Fruit fly (Drosophila melanogaster): ENCODE data around the gene shep.

Gene shep

DNA sequence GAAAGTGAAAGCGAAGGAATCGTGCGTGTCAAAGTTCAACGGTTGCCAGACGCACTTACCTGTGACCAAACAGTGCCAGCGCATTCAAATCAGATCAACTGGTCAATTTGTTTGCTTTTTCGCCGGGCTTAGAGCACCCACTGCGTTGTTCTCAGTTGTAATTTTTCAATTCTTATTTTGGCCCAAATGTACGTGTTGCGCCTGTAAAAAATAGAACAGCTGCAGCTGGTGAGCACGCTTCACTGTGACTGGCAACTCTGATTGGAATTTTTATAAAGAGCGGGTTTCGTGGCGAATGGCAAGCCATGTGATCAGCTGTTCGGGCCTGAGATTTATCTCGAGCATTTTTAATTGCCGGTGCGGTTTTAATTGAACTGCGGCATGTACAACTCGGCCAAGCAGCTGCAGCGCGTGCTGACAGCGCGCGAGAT lies 131.9 kb downstream of the shep start, which contains the start of the genes Fitm and AlaRS-m:
Gene Fitm, minus strand, starts transcription at position 250 of the 431 bp plus-strand sequence.
Gene AlaRS-m, plus strand, starts transcription at position 285 of the 431 bp plus-strand sequence.
- TF ChIP-seq Hr83 (GFP tag; optimal IDR thresholded peaks at IDR 0.05; ENCODE audit: poor library complexity, severe bottlenecking) (no peak), Rel (GFP tag; optimal IDR thresholded peaks at IDR 0.05) (no peak), Rel (tag; optimal IDR thresholded peaks at IDR 0.05) (peak; percentile 32), Myc (optimal IDR thresholded peaks at IDR 0.05) (peak; percentile 58)

DNA sequence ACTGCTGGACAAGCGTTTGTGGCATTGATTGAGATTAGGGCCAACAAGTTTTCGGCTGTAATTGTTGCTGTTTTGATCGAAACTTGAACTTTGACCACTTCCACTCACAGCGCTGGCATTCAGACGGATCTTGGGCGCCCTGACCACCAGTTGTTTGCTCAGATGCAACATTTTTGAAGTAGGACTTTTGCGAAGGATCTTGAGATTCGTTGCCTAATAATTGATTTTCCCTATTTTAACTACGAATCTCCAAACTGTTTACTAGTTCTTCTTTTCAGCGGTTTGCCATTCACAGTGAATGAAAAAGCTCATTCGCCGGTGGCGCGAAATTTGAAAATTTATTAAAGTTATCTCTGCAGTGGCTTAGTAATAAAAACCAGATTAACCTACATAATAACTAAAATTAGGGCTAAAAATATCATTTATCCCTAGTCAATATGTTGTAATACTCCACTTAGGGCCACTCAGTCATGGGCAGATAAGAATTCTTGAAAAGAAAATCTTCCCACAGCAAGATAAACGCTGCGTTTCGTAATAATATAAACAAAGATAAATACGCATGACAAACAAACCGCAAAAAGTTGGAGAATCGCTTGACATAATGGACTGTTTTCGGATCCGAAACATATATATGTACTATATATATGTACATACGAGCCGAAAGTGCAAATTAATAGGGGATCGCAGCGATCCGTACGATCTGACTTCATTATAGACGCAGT lies 136.2 kb downstream of the shep start, which contains the start of the genes Dhrs4 and Gdap1:
Gene Dhrs4, minus strand, starts transcription at position 267 of the 722 bp plus-strand sequence.
Gene Gdap1, plus strand, starts transcription at position 574 of the 722 bp plus-strand sequence.
- TF ChIP-seq Myc (optimal IDR thresholded peaks at IDR 0.05) (peak; percentile 22), sv (GFP tag; optimal IDR thresholded peaks at IDR 0.05) (no peak)

DNA sequence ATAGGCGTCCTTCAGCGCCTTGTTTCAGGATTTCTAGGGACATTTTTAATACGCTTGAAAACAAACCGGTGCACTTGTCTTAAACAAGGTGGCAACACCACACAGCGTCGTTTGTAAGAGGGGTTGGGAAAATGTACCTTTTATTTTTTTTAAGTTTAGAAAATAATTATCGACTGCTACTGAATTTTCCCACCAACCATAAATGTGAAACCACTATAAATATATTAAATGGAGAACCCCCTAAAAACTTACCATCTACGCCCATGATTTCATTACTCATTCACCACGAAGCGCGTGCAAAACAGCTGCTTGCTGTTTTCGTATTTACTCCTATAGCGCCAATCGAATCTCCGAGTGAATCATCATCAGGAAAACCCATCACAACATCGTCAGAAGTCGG lies 138.4 kb downstream of the shep start, which contains the start of the genes Tcs5 and CHMP2B:
Gene Tcs5, minus strand, starts transcription at position 84 of the 400 bp plus-strand sequence.
Gene CHMP2B, plus strand, starts transcription at position 308 of the 400 bp plus-strand sequence.
- peak; percentile 96 for TF ChIP-seq Mio (GFP tag; optimal IDR thresholded peaks at IDR 0.05)
- no peak for TF ChIP-seq Vsx2 (GFP tag; optimal IDR thresholded peaks at IDR 0.05; ENCODE audit: partially characterized antibody)
- TF ChIP-seq HLH106 (tag; optimal IDR thresholded peaks at IDR 0.05), result peak; percentile 100
- TF ChIP-seq br (GFP tag; optimal IDR thresholded peaks at IDR 0.05), result peak; percentile 100
- TF ChIP-seq CG32264 (GFP tag; optimal IDR thresholded peaks at IDR 0.05), result peak; percentile 99
- TF ChIP-seq ey (GFP tag; optimal IDR thresholded peaks at IDR 0.05), result peak; percentile 100
- TF ChIP-seq dsf (GFP tag; optimal IDR thresholded peaks at IDR 0.05; ENCODE audit: borderline replicate concordance), result peak; percentile 98
- TF ChIP-seq fru (GFP tag; optimal IDR thresholded peaks at IDR 0.05), result peak; percentile 100
- peak; percentile 100 for TF ChIP-seq dmrt93B (GFP tag; optimal IDR thresholded peaks at IDR 0.05)
- TF ChIP-seq Hr83 (GFP tag; optimal IDR thresholded peaks at IDR 0.05; ENCODE audit: poor library complexity, severe bottlenecking), result peak; percentile 100
- TF ChIP-seq OdsH (GFP tag; optimal IDR thresholded peaks at IDR 0.05), result peak; percentile 100
- peak; percentile 96 for TF ChIP-seq woc (GFP tag; optimal IDR thresholded peaks at IDR 0.05)
- peak; percentile 59 for TF ChIP-seq Myc (optimal IDR thresholded peaks at IDR 0.05)
- peak; percentile 99 for TF ChIP-seq psq (GFP tag; optimal IDR thresholded peaks at IDR 0.05)
- TF ChIP-seq brk (GFP tag; optimal IDR thresholded peaks at IDR 0.05), result no peak
- TF ChIP-seq jim (GFP tag; optimal IDR thresholded peaks at IDR 0.05), result peak; percentile 95
- TF ChIP-seq rgr (GFP tag; optimal IDR thresholded peaks at IDR 0.05), result peak; percentile 100
- no peak for TF ChIP-seq pan (optimal IDR thresholded peaks at IDR 0.05)
- no peak for TF ChIP-seq Hr78 (GFP tag; optimal IDR thresholded peaks at IDR 0.05)
- peak; percentile 100 for TF ChIP-seq CG9705 (GFP tag; optimal IDR thresholded peaks at IDR 0.05)
- TF ChIP-seq sv (GFP tag; optimal IDR thresholded peaks at IDR 0.05), result peak; percentile 100
- no peak for TF ChIP-seq Abd-B (GFP tag; optimal IDR thresholded peaks at IDR 0.05)
- no peak for TF ChIP-seq Dif (GFP tag; optimal IDR thresholded peaks at IDR 0.05; ENCODE audit: partially characterized antibody)
- TF ChIP-seq Jra (GFP tag; optimal IDR thresholded peaks at IDR 0.05), result peak; percentile 99
- peak; percentile 99 for TF ChIP-seq sage (GFP tag; optimal IDR thresholded peaks at IDR 0.05)
- no peak for TF ChIP-seq CrebA (GFP tag; optimal IDR thresholded peaks at IDR 0.05; ENCODE audit: borderline replicate concordance)
- no peak for TF ChIP-seq lola (GFP tag; optimal IDR thresholded peaks at IDR 0.05)
- peak; percentile 98 to 100 for TF ChIP-seq foxo (GFP tag; optimal IDR thresholded peaks at IDR 0.05)
- no peak for TF ChIP-seq usp (GFP tag; optimal IDR thresholded peaks at IDR 0.05)
- peak; percentile 100 for TF ChIP-seq Sp1 (GFP tag; optimal IDR thresholded peaks at IDR 0.05)
- TF ChIP-seq N (GFP tag; optimal IDR thresholded peaks at IDR 0.05), result no peak
- TF ChIP-seq h (GFP tag; optimal IDR thresholded peaks at IDR 0.05), result peak; percentile 100
- no peak for TF ChIP-seq dl (GFP tag; optimal IDR thresholded peaks at IDR 0.05; ENCODE audit: insufficient read depth in 1 of 2, partially characterized antibody in 2 of 2)
- TF ChIP-seq GATAd (GFP tag; optimal IDR thresholded peaks at IDR 0.05), result peak; percentile 100
- no peak for TF ChIP-seq tai (GFP tag; optimal IDR thresholded peaks at IDR 0.05)
- no peak for TF ChIP-seq Dfd (GFP tag; optimal IDR thresholded peaks at IDR 0.05)
- TF ChIP-seq Hnf4 (GFP tag; optimal IDR thresholded peaks at IDR 0.05), result peak; percentile 100
- peak; percentile 97 for TF ChIP-seq Rel (GFP tag; optimal IDR thresholded peaks at IDR 0.05)
- peak; percentile 93 for TF ChIP-seq Rel (tag; optimal IDR thresholded peaks at IDR 0.05)
